Worm (Caenorhabditis elegans): ENCODE measurements around the gene R04F11.5.

DNA sequence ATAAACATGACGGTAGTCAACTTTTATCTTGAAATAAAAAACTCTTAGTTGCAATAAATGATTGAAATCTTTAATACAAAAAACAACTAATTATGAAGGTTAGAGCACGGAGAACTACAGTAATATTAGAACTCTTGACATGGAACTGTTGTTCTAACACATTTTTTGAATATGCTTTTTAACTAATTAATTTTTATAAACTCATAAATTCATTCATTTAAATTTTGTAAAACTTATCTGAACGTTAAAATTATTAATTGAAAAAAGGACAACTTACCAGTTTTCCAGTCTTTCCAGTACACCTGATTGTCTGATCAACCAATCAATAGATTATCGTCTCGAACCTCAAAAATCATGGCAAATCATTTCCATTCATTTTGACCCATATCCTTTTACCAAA, 34.6 kb upstream of the R04F11.5 start, which contains the start of gene sqt-3:
- TF ChIP-seq nhr-25 (tag; optimal IDR thresholded peaks at IDR 0.05) (no peak), ceh-16 (tag; optimal IDR thresholded peaks at IDR 0.05) (no peak), ztf-4 (tag; optimal IDR thresholded peaks at IDR 0.05) (no peak), egl-27 (tag; optimal IDR thresholded peaks at IDR 0.05) (no peak), nhr-77 (tag; optimal IDR thresholded peaks at IDR 0.05) (no peak), nhr-237 (tag; optimal IDR thresholded peaks at IDR 0.05) (no peak), blmp-1 (tag; optimal IDR thresholded peaks at IDR 0.05; ENCODE audit: insufficient read depth) (no peak), lin-13 (GFP tag; optimal IDR thresholded peaks at IDR 0.05) (no peak)

All from whole organism, L2 larva.